Worm (Caenorhabditis elegans): ENCODE results near the gene ets-4.

Gene ets-4

ce11 chrX:6553634-6554033, 35.0 kb downstream of the ets-4 start:
- no peak for TF ChIP-seq snpc-1.3 (tag; optimal IDR thresholded peaks at IDR 0.05; ENCODE audit: insufficient read depth)
- TF ChIP-seq K12H6.12 (tag; optimal IDR thresholded peaks at IDR 0.05), result no peak
- no peak for TF ChIP-seq mxl-1 (tag; optimal IDR thresholded peaks at IDR 0.05)
- no peak for TF ChIP-seq chd-7 (tag; optimal IDR thresholded peaks at IDR 0.05)
- TF ChIP-seq him-1 (tag; optimal IDR thresholded peaks at IDR 0.05), result no peak
- no peak for TF ChIP-seq ztf-22 (GFP tag; optimal IDR thresholded peaks at IDR 0.05)
- no peak for TF ChIP-seq B0019.2 (GFP tag; conservative IDR thresholded peaks at IDR 0.05)
- TF ChIP-seq dpl-1 (GFP tag; optimal IDR thresholded peaks at IDR 0.05), result no peak
- TF ChIP-seq snpc-4 (GFP tag; optimal IDR thresholded peaks at IDR 0.05), result no peak
- no peak for TF ChIP-seq snpc-4 (tag; optimal IDR thresholded peaks at IDR 0.05)
- TF ChIP-seq rec-8 (tag; optimal IDR thresholded peaks at IDR 0.05), result no peak
- no peak for TF ChIP-seq lsy-27 (tag; optimal IDR thresholded peaks at IDR 0.05; ENCODE audit: borderline replicate concordance, insufficient read depth)
- no peak for TF ChIP-seq lir-1 (GFP tag; conservative IDR thresholded peaks at IDR 0.05)

ce11 chrX:6560495-6560894, 41.8 kb downstream of the ets-4 start:
- TF ChIP-seq ztf-3 (GFP tag; optimal IDR thresholded peaks at IDR 0.05) (no peak), attf-3 (GFP tag; conservative IDR thresholded peaks at IDR 0.05) (no peak), ceh-91 (GFP tag; IDR thresholded peaks at IDR 0.05) (no peak), ceh-100 (GFP tag; IDR thresholded peaks at IDR 0.05) (no peak), pha-4 (tag; optimal IDR thresholded peaks at IDR 0.05) (no peak), F33H1.4 (GFP tag; IDR thresholded peaks at IDR 0.05) (no peak)

- no peak for TF ChIP-seq let-526 (GFP tag; IDR thresholded peaks at IDR 0.05)
- no peak for TF ChIP-seq lin-35 (GFP tag; optimal IDR thresholded peaks at IDR 0.05)
- no peak for TF ChIP-seq repo-1 (tag; optimal IDR thresholded peaks at IDR 0.05)
- 0 out of 2 replicates have a peak, but pooled peaks have one; percentile 21 for TF ChIP-seq ztf-28 (GFP tag; IDR thresholded peaks at IDR 0.05)
- TF ChIP-seq nhr-80 (tag; optimal IDR thresholded peaks at IDR 0.05), result peak; percentile 37
- TF ChIP-seq ekl-4 (GFP tag; IDR thresholded peaks at IDR 0.05), result 0 out of 2 replicates have a peak, but pooled peaks have one; percentile 15
Measured at ce11 chrX:6562378-6562856, 43.7 kb downstream of the ets-4 start, which contains the start of gene aaim-1. Gene aaim-1 (minus strand): TSS chrX:6562428.

- no peak for TF ChIP-seq attf-5 (GFP tag; optimal IDR thresholded peaks at IDR 0.05)
- TF ChIP-seq rpc-1 (optimal IDR thresholded peaks at IDR 0.05), result no peak
- no peak for TF ChIP-seq rpc-1 (tag; optimal IDR thresholded peaks at IDR 0.05)
- no peak for TF ChIP-seq repo-1 (tag; optimal IDR thresholded peaks at IDR 0.05)
- TF ChIP-seq atf-7 (tag; optimal IDR thresholded peaks at IDR 0.05), result no peak
- TF ChIP-seq snpc-1.3 (tag; optimal IDR thresholded peaks at IDR 0.05; ENCODE audit: insufficient read depth), result no peak
- TF ChIP-seq T26A5.8 (tag; optimal IDR thresholded peaks at IDR 0.05), result no peak
- TF ChIP-seq gei-17 (GFP tag; optimal IDR thresholded peaks at IDR 0.05), result no peak
- no peak for TF ChIP-seq mcd-1 (GFP tag; IDR thresholded peaks at IDR 0.05)
Measured at ce11 chrX:6569624-6570023, 50.9 kb downstream of the ets-4 start, which contains the start of gene dop-3. Gene dop-3 (minus strand): TSS chrX:6569724.
